Fruit fly (Drosophila melanogaster): ENCODE results near the gene CG15579.

Gene CG15579

DNA sequence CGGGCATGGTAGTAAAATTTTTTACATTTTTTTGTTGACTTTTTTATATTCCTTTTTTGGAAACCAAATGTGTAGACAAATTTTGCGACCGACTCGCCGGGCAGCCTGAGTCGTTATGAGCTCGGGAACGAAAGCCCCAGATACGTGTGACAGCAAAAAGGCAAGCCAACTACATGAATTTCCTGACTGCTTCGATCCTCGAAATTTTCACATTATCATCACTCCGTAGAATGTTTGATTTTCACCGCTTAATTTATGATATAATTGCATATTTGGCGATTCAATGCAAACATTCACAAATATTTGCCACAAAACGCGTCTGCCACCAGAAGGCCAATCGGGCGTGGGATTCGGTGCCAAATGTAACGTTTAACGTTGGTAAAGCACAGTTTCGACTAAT, 34.7 kb downstream of the CG15579 start, which contains the start of gene CG15577:
TSS of gene CG15577 (minus strand) at position 101 of the 400 bp plus-strand sequence.
- no peak for TF ChIP-seq Poxn (GFP tag; IDR thresholded peaks at IDR 0.05)
- no peak for TF ChIP-seq chinmo (GFP tag; IDR thresholded peaks at IDR 0.05; ENCODE audit: partially characterized antibody)
- TF ChIP-seq Ssrp (tag; optimal IDR thresholded peaks at IDR 0.05) = no peak
- no peak for TF ChIP-seq CG7839 (tag; optimal IDR thresholded peaks at IDR 0.05)
- TF ChIP-seq Lim3 (GFP tag; IDR thresholded peaks at IDR 0.05) = no peak
- TF ChIP-seq CG17802 (tag; optimal IDR thresholded peaks at IDR 0.05) = no peak
- TF ChIP-seq dmrt11E (tag; optimal IDR thresholded peaks at IDR 0.05) = no peak
- no peak for TF ChIP-seq CrebB (tag; optimal IDR thresholded peaks at IDR 0.05)
- TF ChIP-seq Dek (tag; optimal IDR thresholded peaks at IDR 0.05) = no peak
- no peak for TF ChIP-seq Hr51 (GFP tag; optimal IDR thresholded peaks at IDR 0.05)
- no peak for TF ChIP-seq CG15696 (tag; optimal IDR thresholded peaks at IDR 0.05)
- TF ChIP-seq gcm (GFP tag; optimal IDR thresholded peaks at IDR 0.05) = no peak
- no peak for TF ChIP-seq BtbVII (GFP tag; optimal IDR thresholded peaks at IDR 0.05)
- TF ChIP-seq CG10366 (GFP tag; IDR thresholded peaks at IDR 0.05) = no peak
- no peak for TF ChIP-seq Oli (tag; optimal IDR thresholded peaks at IDR 0.05)

DNA sequence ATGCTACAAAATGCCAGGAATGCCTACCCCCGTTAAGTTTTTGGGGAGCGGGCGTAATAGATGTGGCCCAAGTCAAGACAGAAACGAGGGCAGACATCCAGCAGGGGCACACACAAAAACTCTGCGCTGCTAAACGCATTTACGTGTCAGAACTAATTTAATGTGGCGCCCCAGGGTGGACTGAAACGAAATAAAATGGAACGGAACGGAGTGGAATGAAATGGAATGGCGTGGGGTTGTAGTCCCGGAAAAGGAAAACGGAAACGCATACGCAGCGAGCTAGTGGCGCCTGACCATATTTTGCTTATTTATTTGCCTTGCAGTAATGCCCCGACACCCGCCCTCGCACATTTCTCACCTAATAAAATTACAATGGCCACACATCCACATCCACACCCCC, 38.1 kb downstream of the CG15579 start:
- TF ChIP-seq pfk (GFP tag; optimal IDR thresholded peaks at IDR 0.05) = peak; percentile 91
- TF ChIP-seq CG13424 (tag; optimal IDR thresholded peaks at IDR 0.05) = no peak
- peak; percentile 32 for TF ChIP-seq CTCF (GFP tag; optimal IDR thresholded peaks at IDR 0.05)
- TF ChIP-seq stwl (tag; optimal IDR thresholded peaks at IDR 0.05) = peak; percentile 15

DNA sequence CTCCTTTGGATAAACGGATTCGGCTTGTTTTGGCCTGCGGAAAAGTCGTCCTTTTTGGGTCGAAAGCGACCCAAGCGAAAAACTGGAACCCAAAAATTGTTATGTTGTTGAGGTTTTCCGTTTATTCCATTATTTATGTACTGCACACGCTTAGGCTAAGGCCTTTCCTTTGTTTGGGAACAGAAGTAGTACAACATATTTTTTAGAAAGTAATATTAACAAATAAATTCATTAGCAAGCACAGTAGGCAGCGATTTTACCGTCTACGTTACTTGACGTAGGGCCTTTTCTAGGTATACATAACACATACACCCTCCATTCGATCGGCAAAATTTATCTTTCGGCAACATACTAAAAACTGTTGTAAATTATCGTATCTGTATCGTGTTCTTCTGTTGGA, 43.2 kb downstream of the CG15579 start, which contains the start of gene CG15572:
TSS of gene CG15572 (plus strand) at position 301 of the 400 bp plus-strand sequence.
- TF ChIP-seq sc (optimal IDR thresholded peaks at IDR 0.05) (no peak), sc (GFP tag; optimal IDR thresholded peaks at IDR 0.05) (no peak), gsb (GFP tag; IDR thresholded peaks at IDR 0.05) (no peak), Antp (GFP tag; optimal IDR thresholded peaks at IDR 0.05) (no peak), CrebB (tag; optimal IDR thresholded peaks at IDR 0.05) (no peak), lab (GFP tag; optimal IDR thresholded peaks at IDR 0.05) (no peak)

DNA sequence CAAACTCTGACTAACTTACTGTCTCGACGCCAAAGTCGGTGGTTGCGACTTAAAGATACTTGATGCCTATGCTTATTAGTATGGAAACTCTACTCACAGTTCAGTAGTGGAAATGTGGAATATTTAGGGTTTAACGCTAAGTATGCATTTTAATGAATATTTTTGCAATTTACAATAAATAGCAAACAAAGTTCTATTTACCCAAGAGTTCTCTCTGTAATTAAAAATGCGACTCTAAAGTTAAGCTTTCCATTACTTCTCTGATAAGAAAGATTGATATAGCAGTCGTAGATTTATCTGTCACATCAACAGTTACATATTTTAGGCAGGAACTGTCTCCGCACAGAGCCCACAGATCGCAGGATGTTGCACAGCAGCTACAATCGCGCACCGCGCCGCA, 45.8 kb downstream of the CG15579 start, which contains the start of gene CG12691:
TSS of gene CG12691 (plus strand) at position 301 of the 400 bp plus-strand sequence.
- no peak for TF ChIP-seq Dll (GFP tag; IDR thresholded peaks at IDR 0.05; ENCODE audit: partially characterized antibody)
- TF ChIP-seq Med (GFP tag) = peak; percentile 26

DNA sequence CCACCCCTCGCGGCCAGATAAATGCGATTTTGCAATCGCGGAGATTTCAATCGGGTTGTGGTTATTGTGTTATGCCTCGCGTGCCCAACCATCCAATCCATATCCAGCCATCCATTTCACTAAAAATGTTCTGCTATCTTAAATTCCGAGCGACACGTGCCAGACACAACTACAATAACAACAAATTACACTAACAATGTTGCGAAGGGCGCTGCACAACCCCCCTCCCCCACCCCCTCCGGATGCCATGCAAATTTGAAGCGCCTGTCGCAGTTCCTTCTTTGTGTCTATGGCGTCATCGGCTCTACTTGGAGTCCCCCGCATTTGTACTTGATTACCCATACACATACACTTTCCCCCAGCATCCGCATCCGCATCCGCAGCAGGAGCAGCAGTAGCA, 46.3 kb downstream of the CG15579 start:
- TF ChIP-seq Fer2 (tag; optimal IDR thresholded peaks at IDR 0.05) = no peak
- TF ChIP-seq Hey (tag; optimal IDR thresholded peaks at IDR 0.05) = peak; percentile 92
- peak; percentile 56 for TF ChIP-seq Med (GFP tag)
- peak; percentile 23 for TF ChIP-seq abd-A (tag; optimal IDR thresholded peaks at IDR 0.05)

DNA sequence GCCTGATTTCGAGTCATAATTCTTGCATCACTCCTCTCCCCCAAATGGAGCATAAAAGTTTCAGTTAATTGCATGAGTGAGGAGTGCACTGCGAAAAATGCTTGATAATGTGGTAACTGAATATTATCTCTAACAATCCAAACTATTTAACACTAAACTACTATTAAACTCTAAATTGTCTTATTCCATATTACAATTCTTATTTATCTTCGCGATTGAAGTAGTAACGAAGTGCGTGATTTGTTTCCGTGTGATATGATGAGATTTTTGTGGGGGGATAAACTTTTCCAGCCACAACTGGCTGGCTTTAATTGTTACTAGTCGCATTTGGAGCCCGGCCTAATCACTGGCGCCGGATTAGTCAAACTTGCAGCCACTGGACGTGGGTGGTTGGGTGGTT, 47.3 kb downstream of the CG15579 start:
- TF ChIP-seq Hr51 (GFP tag; optimal IDR thresholded peaks at IDR 0.05) (peak in 1 of 2 experiments; percentile 30), CG2678 (tag; optimal IDR thresholded peaks at IDR 0.05) (peak; percentile 5), Med (GFP tag) (peak; percentile 61), unpg (GFP tag; optimal IDR thresholded peaks at IDR 0.05) (peak; percentile 12), CG11504 (tag; optimal IDR thresholded peaks at IDR 0.05) (peak; percentile 22), gem (tag; optimal IDR thresholded peaks at IDR 0.05) (peak; percentile 39), row (GFP tag; IDR thresholded peaks at IDR 0.05) (peak; percentile 37), Ptx1 (GFP tag; IDR thresholded peaks at IDR 0.05) (0 out of 2 replicates have a peak, but pooled peaks have one; percentile 23), dmrt99B (tag; optimal IDR thresholded peaks at IDR 0.05) (peak; percentile 38), CG18599 (GFP tag; optimal IDR thresholded peaks at IDR 0.05) (peak; percentile 8), Spps (tag; optimal IDR thresholded peaks at IDR 0.05) (no peak), sens (GFP tag) (peak; percentile 60), CG17612 (GFP tag; IDR thresholded peaks at IDR 0.05) (no peak), Sox102F (GFP tag; optimal IDR thresholded peaks at IDR 0.05) (peak; percentile 19), CG7839 (tag; optimal IDR thresholded peaks at IDR 0.05) (peak; percentile 4), CG8290 (GFP tag; optimal IDR thresholded peaks at IDR 0.05) (no peak), CG8290 (tag; optimal IDR thresholded peaks at IDR 0.05) (peak in 1 of 2 experiments; percentile 25)

All from whole organism, embryonic.